Worm (Caenorhabditis elegans) whole organism, L4 larva: ENCODE measurements around the gene rps-14.
A peak's percentile ranks its signal among the peaks of the same experiment; 100 is the strongest.

ENCODE experiments used
- F10B5.3 ChIP-seq: sonication (generic microtip); optimal IDR thresholded peaks from 2 replicates; lab custom pipeline; 2016; ENCODE audit warnings: mild to moderate bottlenecking, missing genetic modification characterization, missing compliant biosample characterization
- F44E2.7 ChIP-seq: fragments of 200-800 bp; sonication (Bioruptor generic); IDR thresholded peaks from 2 replicates; pipeline ENCODE4 v2.1.2; 2022; ENCODE audit warnings: missing genetic modification characterization, missing compliant biosample characterization
- R02D3.7 ChIP-seq: fragments of 150-350 bp; sonication (generic microtip); optimal IDR thresholded peaks from 3 replicates; lab custom pipeline; 2014; ENCODE audit warnings: missing biosample characterization, missing genetic modification characterization
- T26A8.4 ChIP-seq: fragments of 200-800 bp; sonication (Bioruptor generic); IDR thresholded peaks from 2 replicates; pipeline ENCODE4 v1.3.6; 2022; ENCODE audit warnings: missing genetic modification characterization, missing compliant biosample characterization
- Y105C5A.15 ChIP-seq: fragments of 200-800 bp; sonication (Bioruptor generic); IDR thresholded peaks from 2 replicates; pipeline ENCODE4 v1.3.6; 2022; ENCODE audit warnings: missing genetic modification characterization, missing compliant biosample characterization
- Y48G9A.11 ChIP-seq: fragments of 200-800 bp; sonication (Bioruptor generic); IDR thresholded peaks from 2 replicates; pipeline ENCODE4 v1.3.6; 2022; ENCODE audit warnings: missing genetic modification reagents, missing genetic modification characterization, missing compliant biosample characterization
- Y75B8A.6 ChIP-seq: fragments of 200-800 bp; sonication (Bioruptor generic); IDR thresholded peaks from 2 replicates; pipeline ENCODE4 v1.3.6; 2022; ENCODE audit warnings: missing genetic modification reagents, missing genetic modification characterization, missing compliant biosample characterization
- ZK337.2 ChIP-seq: fragments of 200-800 bp; sonication (Bioruptor generic); IDR thresholded peaks from 2 replicates; pipeline ENCODE4 v1.3.6; 2022; ENCODE audit warnings: missing genetic modification reagents, missing genetic modification characterization, missing compliant biosample characterization
- ZK546.5 ChIP-seq, 2 experiments: sonication (generic microtip); optimal IDR thresholded peaks; 2 replicates each; lab custom pipeline; 2017; ENCODE audit warnings: missing biosample characterization in 2 of 2, missing genetic modification characterization in 2 of 2
- ama-1 ChIP-seq: fragments of 150-350 bp; optimal IDR thresholded peaks from 2 replicates; lab custom pipeline; 2014; ENCODE audit warnings: inconsistent platforms, mixed read lengths
- ceh-32 ChIP-seq: sonication (generic microtip); optimal IDR thresholded peaks from 2 replicates; lab custom pipeline; 2016; ENCODE audit warnings: mild to moderate bottlenecking, missing genetic modification characterization, missing compliant biosample characterization; ENCODE audit not compliant: poor library complexity
- ceh-62 ChIP-seq: sonication (generic microtip); optimal IDR thresholded peaks from 2 replicates; lab custom pipeline; 2017; ENCODE audit warnings: missing biosample characterization, missing genetic modification characterization
- ceh-82 ChIP-seq: sonication (generic microtip); optimal IDR thresholded peaks from 2 replicates; lab custom pipeline; 2017; ENCODE audit warnings: missing biosample characterization, missing genetic modification characterization
- daf-12 ChIP-seq: fragments of 150-350 bp; optimal IDR thresholded peaks from 2 replicates; lab custom pipeline; 2014; ENCODE audit warnings: missing biosample characterization, missing genetic modification reagents, missing genetic modification characterization
- daf-16 ChIP-seq, 3 experiments: sonication (generic microtip); optimal IDR thresholded peaks; 2 replicates each; lab custom pipeline; 2016 to 2017; ENCODE audit warnings: missing genetic modification characterization in 3 of 3, missing genetic modification reagents in 3 of 3, mild to moderate bottlenecking in 2 of 3, missing compliant biosample characterization in 2 of 3, missing biosample characterization in 1 of 3, moderate library complexity in 1 of 3
- dmd-6 ChIP-seq: fragments of 200-800 bp; sonication (Bioruptor generic); IDR thresholded peaks from 2 replicates; pipeline ENCODE4 v1.3.6; 2022; ENCODE audit warnings: missing genetic modification reagents, missing genetic modification characterization, missing compliant biosample characterization
- dpl-1 ChIP-seq: fragments of 150-350 bp; optimal IDR thresholded peaks from 2 replicates; lab custom pipeline; 2014; ENCODE audit warnings: missing biosample characterization, missing genetic modification reagents, missing genetic modification characterization
- duxl-1 ChIP-seq: sonication (generic microtip); optimal IDR thresholded peaks from 2 replicates; lab custom pipeline; 2016; ENCODE audit warnings: mild to moderate bottlenecking, missing genetic modification characterization, moderate library complexity, missing compliant biosample characterization; ENCODE audit not compliant: poor library complexity
- dve-1 ChIP-seq: sonication (generic microtip); optimal IDR thresholded peaks from 2 replicates; lab custom pipeline; 2017; ENCODE audit warnings: antibody characterized with exemption, mild to moderate bottlenecking, missing genetic modification characterization, missing compliant biosample characterization; ENCODE audit not compliant: insufficient read depth
- egl-27 ChIP-seq: sonication (generic microtip); optimal IDR thresholded peaks from 3 replicates; lab custom pipeline; 2017; ENCODE audit warnings: missing biosample characterization, missing genetic modification reagents, missing genetic modification characterization
- egl-43 ChIP-seq: fragments of 200-800 bp; sonication (Bioruptor generic); IDR thresholded peaks from 2 replicates; pipeline ENCODE4 v1.3.6; 2022; ENCODE audit warnings: missing genetic modification reagents, missing genetic modification characterization, missing compliant biosample characterization
- gei-8 ChIP-seq: fragments of 200-800 bp; sonication (Bioruptor generic); optimal IDR thresholded peaks from 2 replicates; lab custom pipeline; 2018; ENCODE audit warnings: mild to moderate bottlenecking, missing genetic modification characterization, missing compliant biosample characterization
- hif-1 ChIP-seq, 2 experiments: sonication (generic microtip); optimal IDR thresholded peaks; 2 replicates each; lab custom pipeline; 2016 to 2017; ENCODE audit warnings: missing compliant biosample characterization in 2 of 2, missing genetic modification characterization in 2 of 2, missing genetic modification reagents in 2 of 2, missing genotype in 2 of 2, mild to moderate bottlenecking in 1 of 2
- hlh-11 ChIP-seq: fragments of 200-800 bp; sonication (Bioruptor generic); optimal IDR thresholded peaks from 2 replicates; lab custom pipeline; 2018; ENCODE audit warnings: mild to moderate bottlenecking, missing genetic modification characterization, missing compliant biosample characterization
- hlh-30 ChIP-seq: sonication (generic microtip); optimal IDR thresholded peaks from 2 replicates; lab custom pipeline; 2017; ENCODE audit warnings: antibody characterized with exemption, mild to moderate bottlenecking, missing genetic modification characterization, missing compliant biosample characterization; ENCODE audit not compliant: insufficient read depth
- jun-1 ChIP-seq: fragments of 150-350 bp; optimal IDR thresholded peaks from 2 replicates; lab custom pipeline; 2014; ENCODE audit warnings: missing biosample characterization, missing genetic modification reagents, missing genetic modification characterization
- lim-7 ChIP-seq: fragments of 200-800 bp; sonication (Bioruptor generic); IDR thresholded peaks from 2 replicates; pipeline ENCODE4 v1.3.6; 2022; ENCODE audit warnings: missing genetic modification characterization, missing compliant biosample characterization
- lin-15B ChIP-seq: fragments of 150-350 bp; sonication (generic microtip); optimal IDR thresholded peaks from 3 replicates; lab custom pipeline; 2014; ENCODE audit warnings: missing biosample characterization, missing genetic modification characterization
- lin-39 ChIP-seq: fragments of 150-350 bp; optimal IDR thresholded peaks from 2 replicates; lab custom pipeline; 2014; ENCODE audit warnings: missing biosample characterization, missing genetic modification reagents, missing genetic modification characterization
- madf-9 ChIP-seq: fragments of 200-800 bp; sonication (Bioruptor generic); conservative IDR thresholded peaks from 2 replicates; pipeline ENCODE4 v1.3.6; 2022; ENCODE audit warnings: missing genetic modification reagents, missing genetic modification characterization, missing compliant biosample characterization
- mdl-1 ChIP-seq, 2 experiments: fragments of 150-350 bp in 1 of 2; sonication (generic microtip) in 1 of 2; optimal IDR thresholded peaks; 2 replicates each; lab custom pipeline; 2014 to 2017; ENCODE audit warnings: missing biosample characterization in 2 of 2, missing genetic modification characterization in 2 of 2
- mep-1 ChIP-seq: fragments of 150-350 bp; sonication (generic microtip); optimal IDR thresholded peaks from 3 replicates; lab custom pipeline; 2014; ENCODE audit warnings: missing biosample characterization, missing genetic modification characterization
- mes-2 ChIP-seq: sonication (generic microtip); optimal IDR thresholded peaks from 2 replicates; lab custom pipeline; 2016; ENCODE audit warnings: missing genotype, mild to moderate bottlenecking, missing genetic modification characterization, missing compliant biosample characterization; ENCODE audit not compliant: poor library complexity, severe bottlenecking
- nhr-102 ChIP-seq: sonication (generic microtip); optimal IDR thresholded peaks from 2 replicates; lab custom pipeline; 2016; ENCODE audit warnings: mild to moderate bottlenecking, missing genetic modification characterization, moderate library complexity, missing compliant biosample characterization
- nhr-25 ChIP-seq: sonication (generic microtip); optimal IDR thresholded peaks from 2 replicates; lab custom pipeline; 2017; ENCODE audit warnings: missing genetic modification characterization, mild to moderate bottlenecking, missing compliant biosample characterization, antibody characterized with exemption, moderate library complexity, borderline replicate concordance; ENCODE audit not compliant: insufficient read depth
- nhr-42 ChIP-seq: fragments of 200-800 bp; sonication (Bioruptor generic); IDR thresholded peaks from 2 replicates; pipeline ENCODE4 v1.3.6; 2022; ENCODE audit warnings: missing genetic modification characterization, missing compliant biosample characterization
- nhr-48 ChIP-seq: sonication (generic microtip); optimal IDR thresholded peaks from 2 replicates; lab custom pipeline; 2016; ENCODE audit warnings: mild to moderate bottlenecking, missing genetic modification characterization, missing compliant biosample characterization
- pha-4 ChIP-seq, 2 experiments: fragments of 150-350 bp in 1 of 2; fragments of 200-800 bp in 1 of 2; sonication (Bioruptor generic) in 1 of 2; IDR thresholded peaks in 1 of 2; optimal IDR thresholded peaks in 1 of 2; 2 replicates each; pipeline versions ENCODE4 v1.3.6 to Lab custom; 2014 to 2022; ENCODE audit warnings: missing genetic modification characterization in 2 of 2, missing genetic modification reagents in 2 of 2, missing biosample characterization in 1 of 2, missing compliant biosample characterization in 1 of 2
- rbr-2 ChIP-seq: sonication (generic microtip); optimal IDR thresholded peaks from 2 replicates; lab custom pipeline; 2016; ENCODE audit warnings: missing genotype, missing genetic modification characterization, missing compliant biosample characterization
- skn-1 ChIP-seq: fragments of 150-350 bp; optimal IDR thresholded peaks from 2 replicates; lab custom pipeline; 2014; ENCODE audit warnings: missing biosample characterization, missing genetic modification characterization
- snpc-1.2 ChIP-seq: fragments of 200-800 bp; sonication (Bioruptor generic); IDR thresholded peaks from 2 replicates; pipeline ENCODE4 v1.3.6; 2022; ENCODE audit warnings: missing genetic modification reagents, missing genetic modification characterization, missing compliant biosample characterization
- tra-1 ChIP-seq: fragments of 200-800 bp; sonication (Bioruptor generic); IDR thresholded peaks from 2 replicates; pipeline ENCODE4 v1.3.6; 2022; ENCODE audit warnings: missing genetic modification reagents, missing genetic modification characterization, missing compliant biosample characterization
- unc-130 ChIP-seq: sonication (generic microtip); optimal IDR thresholded peaks from 2 replicates; lab custom pipeline; 2016; ENCODE audit warnings: missing genetic modification reagents, missing genetic modification characterization, missing compliant biosample characterization

The rps-14 gene

DNA sequence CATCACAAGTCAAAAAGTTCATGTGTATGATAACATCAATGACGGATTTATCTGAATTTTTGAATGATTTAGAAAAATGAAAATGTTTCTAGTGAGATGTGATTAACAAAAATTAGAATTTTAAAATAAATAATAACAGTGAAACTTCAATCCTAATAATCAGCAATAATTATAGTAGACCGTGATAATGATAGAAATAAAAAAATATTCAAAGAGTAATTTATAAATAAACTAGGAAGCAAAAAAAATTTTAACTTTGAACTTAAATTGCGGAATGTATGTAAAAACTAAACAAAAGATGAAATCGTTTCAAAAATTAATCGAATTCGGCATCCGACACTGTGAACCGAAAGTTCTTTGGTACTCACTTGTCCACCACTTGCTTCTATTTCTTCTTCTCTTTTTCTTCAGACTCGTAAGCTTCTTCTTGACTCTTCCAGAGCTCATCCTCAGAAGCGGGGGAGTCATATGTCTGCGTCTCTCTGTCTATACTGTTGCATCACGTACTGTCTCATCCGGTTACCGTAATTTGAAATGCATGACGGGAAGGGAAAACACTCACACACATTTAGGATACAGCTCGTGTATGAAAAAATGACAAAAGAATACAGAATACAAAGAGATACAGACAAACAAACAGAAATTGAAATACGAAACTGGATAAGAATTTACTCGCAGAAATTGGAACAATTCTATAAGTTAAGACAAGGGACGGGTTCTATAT lies 13.7 kb upstream of the rps-14 start, which contains the start of gene mec-14:
Gene mec-14, minus strand, starts transcription at position 51 of the 724 bp plus-strand sequence.
- TF ChIP-seq jun-1 (tag; lab: Kevin White, UChicago) (no peak), snpc-1.2 (GFP tag; lab: Robert Waterston, UW) (no peak), ama-1 (lab: Kevin White, UChicago) (no peak), gei-8 (GFP tag; lab: Kevin White, UChicago) (no peak), lim-7 (no peak), mes-2 (tag; lab: Kevin White, UChicago) (no peak), ceh-32 (tag; lab: Kevin White, UChicago) (no peak), hif-1 (tag; optimal IDR thresholded peaks at IDR 0.05; lab: Kevin White, UChicago) (no peak), F44E2.7 (GFP tag; lab: Robert Waterston, UW) (no peak), duxl-1 (tag; lab: Kevin White, UChicago) (no peak), egl-27 (tag; lab: Kevin White, UChicago) (no peak), nhr-42 (GFP tag; lab: Robert Waterston, UW) (no peak), R02D3.7 (no peak), hlh-11 (tag; lab: Kevin White, UChicago) (no peak), mdl-1 (tag; optimal IDR thresholded peaks at IDR 0.05; lab: Kevin White, UChicago) (no peak), ceh-62 (tag; lab: Kevin White, UChicago) (no peak)

DNA sequence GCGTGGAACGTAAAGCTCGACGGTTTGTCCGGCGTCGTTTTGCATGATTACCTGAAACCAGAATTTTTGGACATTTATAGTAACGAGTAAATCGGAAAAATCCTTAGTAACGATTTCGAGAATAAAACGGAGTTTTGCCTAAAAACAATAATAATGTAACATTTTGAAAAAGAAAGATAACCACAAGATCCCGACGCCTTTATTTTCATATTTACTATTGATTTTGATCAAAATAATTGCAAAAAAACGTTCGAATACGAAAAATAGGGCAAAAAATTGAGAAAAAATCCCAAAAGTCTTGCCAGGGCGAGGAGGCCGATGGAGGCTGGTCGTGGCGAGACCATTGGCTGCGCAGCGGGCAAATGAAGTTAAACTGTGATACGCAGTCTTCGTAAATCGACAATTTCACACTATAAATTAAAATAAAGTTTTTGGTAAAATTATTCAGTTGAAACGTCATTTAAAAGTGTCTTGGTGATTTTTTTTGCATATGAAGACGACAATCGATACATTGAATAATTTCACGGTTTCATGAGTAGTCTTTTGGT lies 10.3 kb upstream of the rps-14 start, which contains the start of gene rps-21:
Gene rps-21, minus strand, starts transcription at position 51 of the 548 bp plus-strand sequence.
- TF ChIP-seq duxl-1 (tag; lab: Kevin White, UChicago): no peak
- TF ChIP-seq hlh-30 (tag; lab: Kevin White, UChicago): peak; percentile 77
- TF ChIP-seq mep-1 (tag; lab: Kevin White, UChicago): peak; percentile 82
- no peak for TF ChIP-seq lin-39 (tag; lab: Kevin White, UChicago)
- no peak for TF ChIP-seq lin-15B (tag; lab: Kevin White, UChicago)
- no peak for TF ChIP-seq skn-1 (tag; lab: Kevin White, UChicago)
- TF ChIP-seq F44E2.7 (GFP tag; lab: Robert Waterston, UW): no peak
- peak; percentile 92 for TF ChIP-seq mes-2 (tag; lab: Kevin White, UChicago)
- TF ChIP-seq daf-16 (GFP tag; optimal IDR thresholded peaks at IDR 0.05; lab: Kevin White, UChicago): no peak
- peak; percentile 16 for TF ChIP-seq daf-16 (tag; optimal IDR thresholded peaks at IDR 0.05; lab: Kevin White, UChicago)
- TF ChIP-seq T26A8.4: peak; percentile 43; the same call in 1 of the 2 replicates
- TF ChIP-seq dpl-1 (GFP tag; lab: Kevin White, UChicago): peak; percentile 82
- no peak for TF ChIP-seq F10B5.3 (tag; lab: Kevin White, UChicago)
- peak; percentile 69 for TF ChIP-seq hlh-11 (tag; lab: Kevin White, UChicago)
- TF ChIP-seq snpc-1.2 (GFP tag; lab: Robert Waterston, UW): no peak
- TF ChIP-seq egl-43 (GFP tag; lab: Robert Waterston, UW): no peak
- TF ChIP-seq unc-130 (GFP tag; lab: Kevin White, UChicago): peak; percentile 38
- TF ChIP-seq Y48G9A.11 (GFP tag; lab: Robert Waterston, UW): no peak
- TF ChIP-seq Y75B8A.6 (GFP tag; lab: Robert Waterston, UW): no peak
- TF ChIP-seq dmd-6: peak; percentile 53; the same call in 1 of the 2 replicates
- peak; percentile 49 for TF ChIP-seq nhr-25 (tag; lab: Kevin White, UChicago)
- peak; percentile 67 for TF ChIP-seq rbr-2
- TF ChIP-seq nhr-48 (tag; lab: Kevin White, UChicago): peak; percentile 11
- no peak for TF ChIP-seq ceh-82
- TF ChIP-seq ZK546.5 (tag; optimal IDR thresholded peaks at IDR 0.05; lab: Kevin White, UChicago): peak in 1 of 2 experiments; percentile 52
- TF ChIP-seq ZK337.2 (GFP tag; lab: Robert Waterston, UW): no peak
- peak; percentile 82 for TF ChIP-seq dve-1
- TF ChIP-seq pha-4 (GFP tag; IDR thresholded peaks at IDR 0.05; lab: Robert Waterston, UW): no peak
- no peak for TF ChIP-seq pha-4 (tag; optimal IDR thresholded peaks at IDR 0.05; lab: Kevin White, UChicago)
- TF ChIP-seq egl-27 (tag; lab: Kevin White, UChicago): no peak
- no peak for TF ChIP-seq daf-12 (tag; lab: Kevin White, UChicago)
- 0 out of 2 replicates have a peak, but pooled peaks have one; percentile 30 for TF ChIP-seq tra-1 (GFP tag; lab: Robert Waterston, UW)
- TF ChIP-seq madf-9 (GFP tag; lab: Robert Waterston, UW): no peak
- peak; percentile 4 to 28 for TF ChIP-seq mdl-1 (tag; optimal IDR thresholded peaks at IDR 0.05; lab: Kevin White, UChicago)
- TF ChIP-seq jun-1 (tag; lab: Kevin White, UChicago): no peak
- TF ChIP-seq nhr-102: peak; percentile 15
- TF ChIP-seq Y105C5A.15 (GFP tag; lab: Robert Waterston, UW): no peak
